Fruit fly (Drosophila melanogaster) whole organism, wandering third instar larva: ENCODE measurements around the gene CG13386.

ENCODE experiments used
- Abd-B ChIP-seq: fragments of >200 bp; optimal IDR thresholded peaks from 2 replicates; lab custom pipeline; 2017; ENCODE audit warnings: missing biosample characterization, missing genetic modification characterization
- Dfd ChIP-seq: fragments of >200 bp; optimal IDR thresholded peaks from 2 replicates; lab custom pipeline; 2017; ENCODE audit warnings: missing biosample characterization, missing genetic modification characterization
- GATAd ChIP-seq: sonication (Bioruptor generic); optimal IDR thresholded peaks from 2 replicates; lab custom pipeline; 2016; ENCODE audit warnings: missing biosample characterization, missing genetic modification characterization
- Myc ChIP-seq: fragments of >200 bp; optimal IDR thresholded peaks from 2 replicates; lab custom pipeline; 2017
- OdsH ChIP-seq: fragments of 200-800 bp; sonication (Bioruptor generic); optimal IDR thresholded peaks from 2 replicates; lab custom pipeline; 2016; ENCODE audit warnings: missing biosample characterization, mild to moderate bottlenecking, missing genetic modification characterization
- dmrt93B ChIP-seq: fragments of 200-800 bp; sonication (Bioruptor generic); optimal IDR thresholded peaks from 2 replicates; lab custom pipeline; 2018; ENCODE audit warnings: missing biosample characterization, mild to moderate bottlenecking, missing genetic modification characterization
- h ChIP-seq: fragments of 200-800 bp; sonication (Bioruptor generic); optimal IDR thresholded peaks from 3 replicates; lab custom pipeline; 2016; ENCODE audit warnings: missing biosample characterization, mild to moderate bottlenecking, missing genetic modification characterization
- pan ChIP-seq: fragments of >200 bp; optimal IDR thresholded peaks from 2 replicates; lab custom pipeline; 2017
- psq ChIP-seq: fragments of 200-800 bp; sonication (Bioruptor generic); optimal IDR thresholded peaks from 3 replicates; lab custom pipeline; 2017; ENCODE audit warnings: missing biosample characterization, mild to moderate bottlenecking, missing genetic modification characterization, moderate library complexity
- usp ChIP-seq: fragments of >200 bp; optimal IDR thresholded peaks from 2 replicates; lab custom pipeline; 2017; ENCODE audit warnings: missing biosample characterization, missing genetic modification characterization
- woc ChIP-seq: sonication (Bioruptor generic); optimal IDR thresholded peaks from 2 replicates; lab custom pipeline; 2016; ENCODE audit warnings: missing biosample characterization, mild to moderate bottlenecking, missing genetic modification characterization

- TF ChIP-seq usp (GFP tag; lab: Kevin White, UChicago), result no peak
- TF ChIP-seq Abd-B (GFP tag; lab: Kevin White, UChicago), result no peak
- no peak for TF ChIP-seq GATAd (GFP tag; lab: Kevin White, UChicago)
- TF ChIP-seq Myc, result no peak
- no peak for TF ChIP-seq h (GFP tag; lab: Kevin White, UChicago)
- no peak for TF ChIP-seq Dfd (GFP tag; lab: Kevin White, UChicago)
- no peak for TF ChIP-seq woc (GFP tag; lab: Kevin White, UChicago)
- no peak for TF ChIP-seq pan (lab: Kevin White, UChicago)
- TF ChIP-seq dmrt93B (GFP tag; lab: Kevin White, UChicago), result no peak
- no peak for TF ChIP-seq OdsH (GFP tag; lab: Kevin White, UChicago)
- TF ChIP-seq psq (GFP tag; lab: Kevin White, UChicago), result peak; percentile 59
These were observed 21.6 kb downstream of the CG13386 start for dm6 chr2L:8420259-8420930.
